Fruit fly (Drosophila melanogaster) whole organism, embryonic: ENCODE measurements around the gene CG33286.

ENCODE experiments used
- B-H2 ChIP-seq: fragments of 200-800 bp; sonication (Bioruptor generic); optimal IDR thresholded peaks from 2 replicates; lab custom pipeline; 2018; ENCODE audit warnings: missing biosample characterization, mild to moderate bottlenecking, missing genetic modification characterization
- BtbVII ChIP-seq: fragments of 200-800 bp; sonication (Bioruptor generic); optimal IDR thresholded peaks from 3 replicates; lab custom pipeline; 2017; ENCODE audit warnings: missing biosample characterization, mild to moderate bottlenecking, missing genetic modification characterization
- CG1024 ChIP-seq: fragments of 200-800 bp; sonication (Bioruptor generic); IDR thresholded peaks from 2 replicates; pipeline ENCODE4 v1.3.6; 2022; ENCODE audit warnings: missing biosample characterization, missing genetic modification characterization
- CG10565 ChIP-seq: fragments of 200-800 bp; sonication (Bioruptor generic); optimal IDR thresholded peaks from 3 replicates; lab custom pipeline; 2016; ENCODE audit warnings: missing biosample characterization, mild to moderate bottlenecking, missing genetic modification characterization
- CG12391 ChIP-seq: fragments of 200-800 bp; sonication (Bioruptor generic); optimal IDR thresholded peaks from 3 replicates; lab custom pipeline; 2018; ENCODE audit warnings: missing biosample characterization, mild to moderate bottlenecking, missing genetic modification characterization, moderate library complexity
- CG14860 ChIP-seq: fragments of 200-800 bp; sonication (Bioruptor generic); IDR thresholded peaks from 3 replicates; pipeline ENCODE4 v1.3.6; 2022; ENCODE audit warnings: missing biosample characterization, missing genetic modification characterization; ENCODE audit not compliant: partially characterized antibody
- CG17612 ChIP-seq: fragments of 200-800 bp; sonication (Bioruptor generic); IDR thresholded peaks from 2 replicates; pipeline ENCODE4 v1.3.6; 2022; ENCODE audit warnings: missing biosample characterization, missing genetic modification characterization
- CG17829 ChIP-seq: fragments of 200-800 bp; optimal IDR thresholded peaks from 2 replicates; lab custom pipeline; 2019; ENCODE audit warnings: missing biosample characterization, mild to moderate bottlenecking, missing genetic modification characterization, moderate library complexity
- CG2120 ChIP-seq: fragments of 200-800 bp; sonication (Bioruptor generic); optimal IDR thresholded peaks from 3 replicates; lab custom pipeline; 2016; ENCODE audit warnings: missing biosample characterization, missing genetic modification characterization
- CG2199 ChIP-seq: fragments of 200-800 bp; sonication (Bioruptor generic); IDR thresholded peaks from 3 replicates; pipeline ENCODE4 v1.3.6; 2022; ENCODE audit warnings: missing biosample characterization, missing genetic modification characterization
- CG31224 ChIP-seq: fragments of 200-800 bp; sonication (Bioruptor generic); IDR thresholded peaks from 2 replicates; pipeline ENCODE4 v1.3.6; 2022; ENCODE audit warnings: missing biosample characterization, missing genetic modification characterization
- CG3163 ChIP-seq: fragments of 200-800 bp; sonication (Bioruptor generic); optimal IDR thresholded peaks from 3 replicates; lab custom pipeline; 2016; ENCODE audit warnings: missing biosample characterization, missing genetic modification characterization
- CG32532 ChIP-seq: fragments of 200-800 bp; sonication (Bioruptor generic); IDR thresholded peaks from 2 replicates; pipeline ENCODE4 v1.3.6; 2022; ENCODE audit warnings: missing biosample characterization, missing genetic modification characterization
- CG4820 ChIP-seq: fragments of 200-800 bp; sonication (Bioruptor generic); optimal IDR thresholded peaks from 3 replicates; lab custom pipeline; 2016; ENCODE audit warnings: missing biosample characterization, missing genetic modification characterization
- CG6272 ChIP-seq: fragments of 200-800 bp; sonication (Bioruptor generic); IDR thresholded peaks from 2 replicates; pipeline ENCODE4 v1.3.6; 2022; ENCODE audit warnings: missing biosample characterization, missing genetic modification characterization
- CG6654 ChIP-seq: fragments of 200-800 bp; sonication (Bioruptor generic); optimal IDR thresholded peaks from 2 replicates; lab custom pipeline; 2017; ENCODE audit warnings: missing biosample characterization, mild to moderate bottlenecking, missing genetic modification characterization
- CG7556 ChIP-seq: fragments of 200-800 bp; sonication (Bioruptor generic); optimal IDR thresholded peaks from 2 replicates; lab custom pipeline; 2017; ENCODE audit warnings: missing biosample characterization, mild to moderate bottlenecking, missing genetic modification characterization
- CG8765 ChIP-seq: fragments of 200-800 bp; sonication (Bioruptor generic); IDR thresholded peaks from 2 replicates; pipeline ENCODE4 v1.3.6; 2022; ENCODE audit warnings: missing biosample characterization, missing genetic modification characterization
- Dek ChIP-seq: fragments of 200-800 bp; sonication (Bioruptor generic); optimal IDR thresholded peaks from 3 replicates; lab custom pipeline; 2019; ENCODE audit warnings: missing biosample characterization, mild to moderate bottlenecking, missing genetic modification characterization, moderate library complexity
- Fer1 ChIP-seq: fragments of 200-800 bp; sonication (Bioruptor generic); optimal IDR thresholded peaks from 2 replicates; lab custom pipeline; 2017; ENCODE audit warnings: missing biosample characterization, mild to moderate bottlenecking, missing genetic modification characterization
- Gsc ChIP-seq: fragments of 200-800 bp; sonication (Bioruptor generic); IDR thresholded peaks from 2 replicates; pipeline ENCODE4 v1.3.6; 2022; ENCODE audit warnings: missing biosample characterization, missing genetic modification characterization
- HHEX ChIP-seq: fragments of 200-800 bp; sonication (Bioruptor generic); optimal IDR thresholded peaks from 3 replicates; lab custom pipeline; 2017; ENCODE audit warnings: missing biosample characterization, mild to moderate bottlenecking, missing genetic modification characterization, missing genetic modification reagents
- Hr3 ChIP-seq: fragments of 200-800 bp; sonication (Bioruptor generic); optimal IDR thresholded peaks from 3 replicates; lab custom pipeline; 2016; ENCODE audit warnings: missing biosample characterization, missing genetic modification characterization
- Hsf ChIP-seq: fragments of 200-800 bp; sonication (Bioruptor generic); optimal IDR thresholded peaks from 3 replicates; lab custom pipeline; 2016; ENCODE audit warnings: missing biosample characterization, missing genetic modification characterization
- Lim3 ChIP-seq: fragments of 200-800 bp; sonication (Bioruptor generic); IDR thresholded peaks from 2 replicates; pipeline ENCODE4 v1.3.6; 2022; ENCODE audit warnings: missing biosample characterization, missing genetic modification characterization
- Nf-YB ChIP-seq: fragments of 200-800 bp; sonication (Bioruptor generic); optimal IDR thresholded peaks from 3 replicates; lab custom pipeline; 2019; ENCODE audit warnings: missing biosample characterization, mild to moderate bottlenecking, missing genetic modification characterization, moderate library complexity
- Six4 ChIP-seq: fragments of 200-800 bp; sonication (Bioruptor generic); optimal IDR thresholded peaks from 2 replicates; lab custom pipeline; 2016; ENCODE audit warnings: missing biosample characterization, missing genetic modification characterization
- Sox100B ChIP-seq: fragments of 200-800 bp; sonication (Bioruptor generic); optimal IDR thresholded peaks from 3 replicates; lab custom pipeline; 2018; ENCODE audit warnings: missing biosample characterization, mild to moderate bottlenecking, missing genetic modification characterization
- bab2 ChIP-seq: fragments of 200-800 bp; sonication (Bioruptor generic); optimal IDR thresholded peaks from 2 replicates; lab custom pipeline; 2016; ENCODE audit warnings: missing biosample characterization, missing genetic modification characterization
- bcd ChIP-seq: fragments of 200-800 bp; sonication (Bioruptor generic); optimal IDR thresholded peaks from 2 replicates; lab custom pipeline; 2017; ENCODE audit warnings: missing biosample characterization, mild to moderate bottlenecking, missing genetic modification characterization
- br ChIP-seq: fragments of >200 bp; optimal IDR thresholded peaks from 2 replicates; lab custom pipeline; 2017
- crp ChIP-seq, 2 experiments: fragments of 200-800 bp; sonication (Bioruptor generic); optimal IDR thresholded peaks; 2 replicates in 1 of 2; 3 replicates in 1 of 2; lab custom pipeline; 2017; ENCODE audit warnings: missing biosample characterization in 2 of 2, missing genetic modification characterization in 2 of 2, mild to moderate bottlenecking in 1 of 2, moderate library complexity in 1 of 2
- dmrt99B ChIP-seq: fragments of 200-800 bp; sonication (Bioruptor generic); optimal IDR thresholded peaks from 2 replicates; lab custom pipeline; 2018; ENCODE audit warnings: missing biosample characterization, mild to moderate bottlenecking, missing genetic modification characterization, moderate library complexity
- ems ChIP-seq: fragments of 200-800 bp; sonication (Bioruptor generic); optimal IDR thresholded peaks from 3 replicates; lab custom pipeline; 2016; ENCODE audit warnings: missing biosample characterization, missing genetic modification characterization
- gce ChIP-seq: fragments of 200-800 bp; sonication (Bioruptor generic); IDR thresholded peaks from 3 replicates; pipeline ENCODE4 v1.3.6; 2022; ENCODE audit warnings: missing biosample characterization, missing genetic modification characterization
- gsb-n ChIP-seq: fragments of 200-800 bp; sonication (Bioruptor generic); optimal IDR thresholded peaks from 3 replicates; lab custom pipeline; 2018; ENCODE audit warnings: missing biosample characterization, mild to moderate bottlenecking, missing genetic modification characterization
- hkb ChIP-seq, 2 experiments: fragments of 200-800 bp in 1 of 2; fragments of >200 bp in 1 of 2; sonication (Bioruptor generic) in 1 of 2; IDR thresholded peaks in 1 of 2; optimal IDR thresholded peaks in 1 of 2; 2 replicates each; pipeline versions ENCODE4 v1.3.6 to Lab custom; 2017 to 2022; ENCODE audit warnings: missing biosample characterization in 1 of 2, missing genetic modification characterization in 1 of 2
- lab ChIP-seq: fragments of 200-800 bp; sonication (Bioruptor generic); optimal IDR thresholded peaks from 3 replicates; lab custom pipeline; 2017; ENCODE audit warnings: missing biosample characterization, missing genetic modification characterization, mild to moderate bottlenecking, moderate library complexity, missing genetic modification reagents
- pita ChIP-seq: fragments of 200-800 bp; sonication (Bioruptor generic); optimal IDR thresholded peaks from 2 replicates; lab custom pipeline; 2017; ENCODE audit warnings: missing biosample characterization, mild to moderate bottlenecking, missing genetic modification characterization
- prd ChIP-seq, 3 experiments: fragments of >200 bp in 2 of 3; fragments of 200-800 bp in 1 of 3; sonication (Bioruptor generic) in 1 of 3; optimal IDR thresholded peaks in 2 of 3; IDR thresholded peaks in 1 of 3; 2 replicates in 2 of 3; 3 replicates in 1 of 3; pipeline versions ENCODE4 v1.3.6 to Lab custom; 2017 to 2022; ENCODE audit warnings: missing biosample characterization in 1 of 3, missing genetic modification characterization in 1 of 3
- rib ChIP-seq: fragments of 200-800 bp; sonication (Bioruptor generic); IDR thresholded peaks from 2 replicates; pipeline ENCODE4 v1.3.6; 2022; ENCODE audit warnings: missing biosample characterization, missing genetic modification characterization
- scrt ChIP-seq: fragments of 200-800 bp; sonication (Bioruptor generic); optimal IDR thresholded peaks from 2 replicates; lab custom pipeline; 2018; ENCODE audit warnings: missing biosample characterization, mild to moderate bottlenecking, missing genetic modification characterization, moderate library complexity
- sens ChIP-seq: fragments of 200-800 bp; sonication (Bioruptor generic); peaks from one replicate; lab custom pipeline; 2016; ENCODE audit warnings: missing biosample characterization, missing genetic modification characterization
- sug ChIP-seq: fragments of 200-800 bp; optimal IDR thresholded peaks from 2 replicates; lab custom pipeline; 2019; ENCODE audit warnings: missing biosample characterization, mild to moderate bottlenecking, missing genetic modification characterization, moderate library complexity
- tll ChIP-seq, 2 experiments: fragments of 200-800 bp in 1 of 2; fragments of >200 bp in 1 of 2; sonication (Bioruptor generic) in 1 of 2; optimal IDR thresholded peaks; 2 replicates each; lab custom pipeline; 2017 to 2019; ENCODE audit warnings: missing biosample characterization in 2 of 2, missing genetic modification characterization in 2 of 2, mild to moderate bottlenecking in 1 of 2, moderate library complexity in 1 of 2
- ttk ChIP-seq: fragments of 200-800 bp; sonication (Bioruptor generic); IDR thresholded peaks from 2 replicates; pipeline ENCODE4 v2.1.2; 2022; ENCODE audit warnings: missing biosample characterization, missing genetic modification characterization
- usp ChIP-seq: fragments of >200 bp; optimal IDR thresholded peaks from 2 replicates; lab custom pipeline; 2017; ENCODE audit warnings: missing biosample characterization, missing genetic modification characterization
- vvl ChIP-seq: fragments of 200-800 bp; sonication (Bioruptor generic); IDR thresholded peaks from 2 replicates; pipeline ENCODE4 v1.3.6; 2022; ENCODE audit warnings: missing biosample characterization, missing genetic modification characterization
- zen2 ChIP-seq: fragments of 200-800 bp; sonication (Bioruptor generic); IDR thresholded peaks from 3 replicates; pipeline ENCODE4 v1.3.6; 2022; ENCODE audit warnings: missing biosample characterization, missing genetic modification characterization; ENCODE audit not compliant: partially characterized antibody

CG33286 gene

DNA sequence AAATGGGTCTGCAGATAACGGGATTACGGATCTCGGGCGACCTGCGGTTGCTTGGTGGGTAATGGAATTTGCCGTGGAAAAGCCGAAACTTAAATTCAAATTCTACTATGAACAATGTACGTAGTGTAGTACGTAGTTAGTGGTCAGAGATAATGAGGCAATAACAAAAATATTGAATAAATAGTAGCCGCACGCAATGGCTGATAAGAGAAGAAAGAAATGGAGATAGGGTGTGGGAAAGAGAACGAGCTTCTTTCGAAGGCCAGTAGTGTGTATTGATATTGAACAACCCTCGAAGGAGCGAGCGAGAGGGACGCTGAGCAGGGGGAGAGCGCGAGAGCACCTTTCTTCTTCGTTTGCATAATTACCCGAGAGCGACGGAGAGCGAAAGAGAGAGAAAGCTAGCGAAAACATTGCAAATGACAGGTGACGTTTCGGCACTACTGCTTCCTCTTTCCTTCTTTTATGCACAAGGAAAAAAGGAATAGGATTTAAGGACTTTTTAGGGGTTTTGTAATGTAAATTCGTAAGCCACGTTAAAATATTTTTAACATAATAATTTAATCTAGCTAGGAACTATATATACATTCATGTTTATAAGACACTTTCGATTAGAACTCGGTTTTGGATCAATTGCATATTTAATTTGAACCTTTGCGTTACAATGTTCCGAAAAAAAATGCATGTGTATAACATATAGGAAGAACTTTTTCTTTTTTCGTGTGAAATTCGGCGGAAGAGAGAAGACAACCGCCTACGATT, 36.5 kb upstream of the CG33286 start (continued):
- no peak for TF ChIP-seq Six4 (GFP tag; lab: Kevin White, UChicago)
- TF ChIP-seq HHEX (GFP tag; lab: Kevin White, UChicago), result peak; percentile 32
- TF ChIP-seq CG12391 (tag; lab: Kevin White, UChicago), result peak; percentile 33
- no peak for TF ChIP-seq Hsf (GFP tag; lab: Kevin White, UChicago)
- no peak for TF ChIP-seq Nf-YB (GFP tag; lab: Kevin White, UChicago)
- no peak for TF ChIP-seq usp (GFP tag; lab: Kevin White, UChicago)
- peak; percentile 49 for TF ChIP-seq bcd (GFP tag; lab: Kevin White, UChicago)
- TF ChIP-seq CG3163 (GFP tag; lab: Kevin White, UChicago), result peak; percentile 59
- peak; percentile 15 for TF ChIP-seq BtbVII (GFP tag; lab: Kevin White, UChicago)
- no peak for TF ChIP-seq CG17829 (tag; lab: Kevin White, UChicago)
- TF ChIP-seq pita (GFP tag; lab: Kevin White, UChicago), result no peak
- TF ChIP-seq crp (GFP tag; optimal IDR thresholded peaks at IDR 0.05; lab: Kevin White, UChicago), result no peak
- peak; percentile 3 for TF ChIP-seq ems (GFP tag; lab: Kevin White, UChicago)
- no peak for TF ChIP-seq CG31224 (GFP tag; lab: Robert Waterston, UW)
- no peak for TF ChIP-seq gsb-n (tag; lab: Kevin White, UChicago)
- no peak for TF ChIP-seq gce
- no peak for TF ChIP-seq br (lab: Kevin White, UChicago)
- peak; percentile 11 for TF ChIP-seq Dek (tag; lab: Kevin White, UChicago)
- TF ChIP-seq rib, result peak; percentile 74; the same call in 1 of the 2 replicates
- TF ChIP-seq Hr3 (GFP tag; lab: Kevin White, UChicago), result peak; percentile 5
- TF ChIP-seq dmrt99B (tag; lab: Kevin White, UChicago), result peak; percentile 40
- peak; percentile 61 for TF ChIP-seq lab
- TF ChIP-seq sens (GFP tag; lab: Kevin White, UChicago), result peak; percentile 55
- peak; percentile 45 for TF ChIP-seq scrt (GFP tag; lab: Kevin White, UChicago)
- peak; percentile 71 for TF ChIP-seq CG2120 (GFP tag; lab: Kevin White, UChicago)
- no peak for TF ChIP-seq ttk (GFP tag; lab: Robert Waterston, UW)
- TF ChIP-seq CG17612 (GFP tag; lab: Robert Waterston, UW), result no peak
- TF ChIP-seq sug, result peak; percentile 57
- no peak for TF ChIP-seq hkb (optimal IDR thresholded peaks at IDR 0.05; lab: Kevin White, UChicago)
- 0 out of 2 replicates have a peak, but pooled peaks have one; percentile 20 for TF ChIP-seq hkb (GFP tag; IDR thresholded peaks at IDR 0.05; lab: Robert Waterston, UW)
- peak in 1 of 2 experiments; percentile 17 for TF ChIP-seq tll (GFP tag; optimal IDR thresholded peaks at IDR 0.05; lab: Kevin White, UChicago)
- TF ChIP-seq Gsc (GFP tag; lab: Robert Waterston, UW), result no peak
- peak; percentile 35 for TF ChIP-seq Fer1 (GFP tag; lab: Kevin White, UChicago)
- peak; percentile 45 for TF ChIP-seq Sox100B (GFP tag; lab: Kevin White, UChicago)
- peak; percentile 29; the same call in 1 of the 2 replicates for TF ChIP-seq CG32532 (GFP tag; lab: Robert Waterston, UW)
- TF ChIP-seq prd (optimal IDR thresholded peaks at IDR 0.05; lab: Kevin White, UChicago), result no peak
- TF ChIP-seq prd (GFP tag; IDR thresholded peaks at IDR 0.05; lab: Robert Waterston, UW), result peak; percentile 48; the same call in 1 of the 3 replicates
- no peak for TF ChIP-seq Lim3
- TF ChIP-seq CG7556 (GFP tag; lab: Kevin White, UChicago), result no peak
- no peak for TF ChIP-seq zen2 (GFP tag; lab: Robert Waterston, UW)
- TF ChIP-seq B-H2 (GFP tag; lab: Kevin White, UChicago), result no peak
- TF ChIP-seq vvl (GFP tag; lab: Robert Waterston, UW), result peak; percentile 69
- no peak for TF ChIP-seq CG10565 (GFP tag; lab: Kevin White, UChicago)
- no peak for TF ChIP-seq CG8765 (GFP tag; lab: Robert Waterston, UW)
- TF ChIP-seq CG6272 (GFP tag; lab: Robert Waterston, UW), result no peak
- no peak for TF ChIP-seq CG1024
- peak; percentile 3 for TF ChIP-seq bab2
- TF ChIP-seq CG4820 (GFP tag; lab: Kevin White, UChicago), result no peak
- 0 out of 3 replicates have a peak, but pooled peaks have one; percentile 68 for TF ChIP-seq CG2199 (GFP tag; lab: Robert Waterston, UW)
- no peak for TF ChIP-seq CG14860 (GFP tag; lab: Robert Waterston, UW)
- no peak for TF ChIP-seq CG6654
